Fruit fly (Drosophila melanogaster) whole organism, embryonic: Measurements from ENCODE around the gene CG13917.

ENCODE experiments used
- C15 ChIP-seq: fragments of 200-800 bp; sonication (Bioruptor generic); IDR thresholded peaks from 3 replicates; pipeline ENCODE4 v1.3.6; 2022; ENCODE audit warnings: missing biosample characterization, missing genetic modification characterization
- CG11398 ChIP-seq: fragments of 200-800 bp; sonication (Bioruptor generic); optimal IDR thresholded peaks from 2 replicates; lab custom pipeline; 2016; ENCODE audit warnings: missing biosample characterization, missing genetic modification characterization
- CG11456 ChIP-seq: fragments of 200-800 bp; sonication (Bioruptor generic); IDR thresholded peaks from 3 replicates; pipeline ENCODE4 v1.3.6; 2022; ENCODE audit warnings: missing biosample characterization, missing genetic modification characterization
- CG14710 ChIP-seq: fragments of 200-800 bp; sonication (Bioruptor generic); optimal IDR thresholded peaks from 3 replicates; lab custom pipeline; 2019; ENCODE audit warnings: missing biosample characterization, mild to moderate bottlenecking, missing genetic modification characterization, moderate library complexity
- CG15073 ChIP-seq: fragments of 200-800 bp; sonication (Bioruptor generic); optimal IDR thresholded peaks from 2 replicates; lab custom pipeline; 2016; ENCODE audit warnings: missing biosample characterization, missing genetic modification characterization
- CG18764 ChIP-seq: fragments of 200-800 bp; sonication (Bioruptor generic); optimal IDR thresholded peaks from 3 replicates; lab custom pipeline; 2016; ENCODE audit warnings: missing biosample characterization, missing genetic modification characterization
- CG2199 ChIP-seq: fragments of 200-800 bp; sonication (Bioruptor generic); IDR thresholded peaks from 3 replicates; pipeline ENCODE4 v1.3.6; 2022; ENCODE audit warnings: missing biosample characterization, missing genetic modification characterization
- CG2678 ChIP-seq: fragments of 200-800 bp; sonication (Bioruptor generic); optimal IDR thresholded peaks from 3 replicates; lab custom pipeline; 2019; ENCODE audit warnings: missing biosample characterization, mild to moderate bottlenecking, missing genetic modification characterization, moderate library complexity
- CG3281 ChIP-seq: fragments of 200-800 bp; sonication (Bioruptor generic); optimal IDR thresholded peaks from 3 replicates; lab custom pipeline; 2017; ENCODE audit warnings: missing biosample characterization, mild to moderate bottlenecking, missing genetic modification characterization
- CG3847 ChIP-seq: fragments of 200-800 bp; sonication (Bioruptor generic); IDR thresholded peaks from 2 replicates; pipeline ENCODE4 v1.3.6; 2022; ENCODE audit warnings: missing biosample characterization, missing genetic modification characterization
- CG4360 ChIP-seq: fragments of 200-800 bp; sonication (Bioruptor generic); IDR thresholded peaks from 2 replicates; pipeline ENCODE4 v1.3.6; 2022; ENCODE audit warnings: missing biosample characterization, missing genetic modification characterization
- CG4617 ChIP-seq: fragments of 200-800 bp; sonication (Bioruptor generic); optimal IDR thresholded peaks from 3 replicates; lab custom pipeline; 2016; ENCODE audit warnings: missing biosample characterization, missing genetic modification characterization, borderline replicate concordance
- CG6683 ChIP-seq: fragments of 200-800 bp; sonication (Bioruptor generic); optimal IDR thresholded peaks from 2 replicates; lab custom pipeline; 2017; ENCODE audit warnings: missing biosample characterization, mild to moderate bottlenecking, missing genetic modification characterization, missing genetic modification reagents
- CG8089 ChIP-seq: fragments of 200-800 bp; sonication (Bioruptor generic); optimal IDR thresholded peaks from 3 replicates; lab custom pipeline; 2016; ENCODE audit warnings: missing biosample characterization, missing genetic modification characterization
- CG8359 ChIP-seq: fragments of 200-800 bp; sonication (Bioruptor generic); optimal IDR thresholded peaks from 2 replicates; lab custom pipeline; 2017; ENCODE audit warnings: missing biosample characterization, mild to moderate bottlenecking, missing genetic modification characterization, borderline replicate concordance
- CG9727 ChIP-seq: fragments of 200-800 bp; sonication (Bioruptor generic); optimal IDR thresholded peaks from 3 replicates; lab custom pipeline; 2017; ENCODE audit warnings: missing biosample characterization, mild to moderate bottlenecking, missing genetic modification characterization
- CG9797 ChIP-seq: fragments of 200-800 bp; sonication (Bioruptor generic); optimal IDR thresholded peaks from 3 replicates; lab custom pipeline; 2018; ENCODE audit warnings: missing biosample characterization, mild to moderate bottlenecking, missing genetic modification characterization
- Dek ChIP-seq: fragments of 200-800 bp; sonication (Bioruptor generic); optimal IDR thresholded peaks from 3 replicates; lab custom pipeline; 2019; ENCODE audit warnings: missing biosample characterization, mild to moderate bottlenecking, missing genetic modification characterization, moderate library complexity
- Dp ChIP-seq: fragments of 200-800 bp; sonication (Bioruptor generic); optimal IDR thresholded peaks from 2 replicates; lab custom pipeline; 2018; ENCODE audit warnings: missing biosample characterization, mild to moderate bottlenecking, missing genetic modification characterization, moderate library complexity
- HLH3B ChIP-seq: fragments of 200-800 bp; sonication (Bioruptor generic); IDR thresholded peaks from 2 replicates; pipeline ENCODE4 v1.3.6; 2022; ENCODE audit warnings: missing biosample characterization, missing genetic modification characterization
- Hmx ChIP-seq: fragments of 200-800 bp; sonication (Bioruptor generic); optimal IDR thresholded peaks from 2 replicates; lab custom pipeline; 2016; ENCODE audit warnings: missing biosample characterization, missing genetic modification characterization
- Hr39 ChIP-seq: fragments of >200 bp; optimal IDR thresholded peaks from 2 replicates; lab custom pipeline; 2017
- NC2β ChIP-seq: fragments of 200-800 bp; sonication (Bioruptor generic); optimal IDR thresholded peaks from 2 replicates; lab custom pipeline; 2016; ENCODE audit warnings: missing biosample characterization, missing genetic modification characterization
- NK7.1 ChIP-seq: fragments of 200-800 bp; sonication (Bioruptor generic); optimal IDR thresholded peaks from 3 replicates; lab custom pipeline; 2016; ENCODE audit warnings: missing biosample characterization, missing genetic modification characterization
- Neu2 ChIP-seq: fragments of 200-800 bp; sonication (Bioruptor generic); optimal IDR thresholded peaks from 3 replicates; lab custom pipeline; 2016; ENCODE audit warnings: missing biosample characterization, missing genetic modification characterization, borderline replicate concordance
- Oaz ChIP-seq: fragments of 200-800 bp; sonication (Bioruptor generic); IDR thresholded peaks from 2 replicates; pipeline ENCODE4 v1.3.6; 2022; ENCODE audit warnings: missing biosample characterization, missing genetic modification characterization
- PHDP ChIP-seq: fragments of 200-800 bp; sonication (Bioruptor generic); optimal IDR thresholded peaks from 3 replicates; lab custom pipeline; 2018; ENCODE audit warnings: missing biosample characterization, mild to moderate bottlenecking, missing genetic modification characterization, moderate library complexity
- Side ChIP-seq: fragments of 200-800 bp; sonication (Bioruptor generic); optimal IDR thresholded peaks from 2 replicates; lab custom pipeline; 2016; ENCODE audit warnings: missing biosample characterization, missing genetic modification characterization
- Sry-β ChIP-seq: fragments of 200-800 bp; sonication (Bioruptor generic); optimal IDR thresholded peaks from 2 replicates; lab custom pipeline; 2018; ENCODE audit warnings: missing biosample characterization, mild to moderate bottlenecking, missing genetic modification characterization, moderate library complexity
- Sry-δ ChIP-seq: fragments of 200-800 bp; sonication (Bioruptor generic); optimal IDR thresholded peaks from 2 replicates; lab custom pipeline; 2016; ENCODE audit warnings: missing biosample characterization, missing genetic modification characterization
- Usf ChIP-seq: fragments of 200-800 bp; sonication (Bioruptor generic); optimal IDR thresholded peaks from 2 replicates; lab custom pipeline; 2017; ENCODE audit warnings: missing genotype, missing biosample characterization, missing genetic modification characterization
- Vsx1 ChIP-seq: fragments of 200-800 bp; sonication (Bioruptor generic); optimal IDR thresholded peaks from 2 replicates; lab custom pipeline; 2017; ENCODE audit warnings: missing biosample characterization, mild to moderate bottlenecking, missing genetic modification characterization, missing genetic modification reagents
- YL-1 ChIP-seq: fragments of 200-800 bp; sonication (Bioruptor generic); optimal IDR thresholded peaks from 3 replicates; lab custom pipeline; 2017; ENCODE audit warnings: missing biosample characterization, mild to moderate bottlenecking, missing genetic modification characterization
- amos ChIP-seq: fragments of 200-800 bp; sonication (Bioruptor generic); IDR thresholded peaks from 2 replicates; pipeline ENCODE4 v1.3.6; 2022; ENCODE audit warnings: missing biosample characterization, missing genetic modification characterization; ENCODE audit not compliant: partially characterized antibody
- cg ChIP-seq: fragments of 200-800 bp; sonication (Bioruptor generic); optimal IDR thresholded peaks from 3 replicates; lab custom pipeline; 2019; ENCODE audit warnings: missing biosample characterization, mild to moderate bottlenecking, missing genetic modification characterization, moderate library complexity
- exex ChIP-seq: fragments of 200-800 bp; sonication (Bioruptor generic); optimal IDR thresholded peaks from 4 replicates; lab custom pipeline; 2018; ENCODE audit warnings: missing biosample characterization, mild to moderate bottlenecking, missing genetic modification characterization, moderate library complexity
- gcm2 ChIP-seq: fragments of 200-800 bp; sonication (Bioruptor generic); optimal IDR thresholded peaks from 2 replicates; lab custom pipeline; 2016; ENCODE audit warnings: missing biosample characterization, missing genetic modification characterization
- gsb-n ChIP-seq: fragments of 200-800 bp; sonication (Bioruptor generic); optimal IDR thresholded peaks from 3 replicates; lab custom pipeline; 2018; ENCODE audit warnings: missing biosample characterization, mild to moderate bottlenecking, missing genetic modification characterization
- ind ChIP-seq: fragments of 200-800 bp; sonication (Bioruptor generic); optimal IDR thresholded peaks from 3 replicates; lab custom pipeline; 2016; ENCODE audit warnings: missing biosample characterization, missing genetic modification characterization
- inv ChIP-seq: fragments of 200-800 bp; sonication (Bioruptor generic); IDR thresholded peaks from 2 replicates; pipeline ENCODE4 v1.3.6; 2022; ENCODE audit warnings: missing biosample characterization, missing genetic modification characterization; ENCODE audit not compliant: partially characterized antibody
- odd ChIP-seq: fragments of 200-800 bp; sonication (Bioruptor generic); optimal IDR thresholded peaks from 2 replicates; lab custom pipeline; 2017; ENCODE audit warnings: missing biosample characterization, mild to moderate bottlenecking, missing genetic modification characterization
- pros ChIP-seq: fragments of 200-800 bp; sonication (Bioruptor generic); optimal IDR thresholded peaks from 3 replicates; lab custom pipeline; 2019; ENCODE audit warnings: missing biosample characterization, mild to moderate bottlenecking, missing genetic modification characterization, moderate library complexity
- ranshi ChIP-seq: fragments of 200-800 bp; sonication (Bioruptor generic); IDR thresholded peaks from 2 replicates; pipeline ENCODE4 v1.3.6; 2022; ENCODE audit warnings: missing biosample characterization, missing genetic modification characterization
- ro ChIP-seq: fragments of 200-800 bp; sonication (Bioruptor generic); IDR thresholded peaks from 2 replicates; pipeline ENCODE4 v1.3.6; 2022; ENCODE audit warnings: missing biosample characterization, missing genetic modification characterization
- sim ChIP-seq: fragments of 200-800 bp; sonication (Bioruptor generic); IDR thresholded peaks from 2 replicates; pipeline ENCODE4 v1.3.6; 2022; ENCODE audit warnings: missing biosample characterization, missing genetic modification characterization
- slbo ChIP-seq: fragments of 200-800 bp; sonication (Bioruptor generic); IDR thresholded peaks from 2 replicates; pipeline ENCODE4 v1.3.6; 2022; ENCODE audit warnings: missing biosample characterization, missing genetic modification characterization
- sug ChIP-seq: fragments of 200-800 bp; optimal IDR thresholded peaks from 2 replicates; lab custom pipeline; 2019; ENCODE audit warnings: missing biosample characterization, mild to moderate bottlenecking, missing genetic modification characterization, moderate library complexity
- tgo ChIP-seq: fragments of 200-800 bp; sonication (Bioruptor generic); IDR thresholded peaks from 3 replicates; pipeline ENCODE4 v1.3.6; 2022; ENCODE audit warnings: missing biosample characterization, missing genetic modification characterization
- vfl ChIP-seq: fragments of 200-800 bp; sonication (Bioruptor generic); optimal IDR thresholded peaks from 2 replicates; lab custom pipeline; 2016; ENCODE audit warnings: missing biosample characterization, missing genetic modification characterization
- zfh2 ChIP-seq: fragments of 200-800 bp; sonication (Bioruptor generic); optimal IDR thresholded peaks from 2 replicates; lab custom pipeline; 2016; ENCODE audit warnings: missing biosample characterization, missing genetic modification characterization

The CG13917 gene

dm6 chr3L:1602064-1602832, 25.7 kb downstream of the CG13917 start, which contains the start of gene CG12104 (continued):
- TF ChIP-seq CG15073 (GFP tag; lab: Kevin White, UChicago) (no peak), CG4360 (GFP tag; lab: Robert Waterston, UW) (no peak), sug (tag; lab: Kevin White, UChicago) (peak; percentile 91), CG18764 (GFP tag; lab: Kevin White, UChicago) (no peak), CG11456 (no peak), gcm2 (GFP tag; lab: Kevin White, UChicago) (no peak), amos (GFP tag; lab: Robert Waterston, UW) (peak; percentile 35; the same call in 1 of the 2 replicates), CG4617 (GFP tag; lab: Kevin White, UChicago) (peak; percentile 68), exex (tag; lab: Kevin White, UChicago) (peak; percentile 99), gsb-n (tag; lab: Kevin White, UChicago) (peak; percentile 44), Sry-δ (GFP tag; lab: Kevin White, UChicago) (no peak), Hmx (no peak), PHDP (tag; lab: Kevin White, UChicago) (peak; percentile 14), vfl (GFP tag; lab: Kevin White, UChicago) (no peak), odd (GFP tag; lab: Kevin White, UChicago) (no peak), Hr39 (lab: Kevin White, UChicago) (no peak), C15 (GFP tag; lab: Robert Waterston, UW) (no peak), CG9797 (GFP tag; lab: Kevin White, UChicago) (peak; percentile 74), CG14710 (peak; percentile 57), Neu2 (GFP tag; lab: Kevin White, UChicago) (no peak), CG2678 (tag; lab: Kevin White, UChicago) (no peak), Oaz (GFP tag; lab: Robert Waterston, UW) (no peak), slbo (GFP tag; lab: Robert Waterston, UW) (peak; percentile 38; the same call in 1 of the 2 replicates), NC2β (GFP tag; lab: Kevin White, UChicago) (no peak), CG11398 (GFP tag; lab: Kevin White, UChicago) (no peak), Usf (no peak), CG8089 (GFP tag; lab: Kevin White, UChicago) (no peak), ranshi (GFP tag; lab: Robert Waterston, UW) (no peak), CG8359 (GFP tag; lab: Kevin White, UChicago) (no peak), YL-1 (peak; percentile 41), Sry-β (GFP tag; lab: Kevin White, UChicago) (peak; percentile 30), ro (no peak), Vsx1 (no peak), Dp (GFP tag; lab: Kevin White, UChicago) (peak; percentile 20), CG3281 (no peak), CG9727 (peak; percentile 42), ind (GFP tag; lab: Kevin White, UChicago) (no peak), Dek (tag; lab: Kevin White, UChicago) (no peak), Side (GFP tag; lab: Kevin White, UChicago) (no peak), tgo (GFP tag; lab: Robert Waterston, UW) (no peak), HLH3B (GFP tag; lab: Robert Waterston, UW) (no peak), NK7.1 (GFP tag; lab: Kevin White, UChicago) (no peak), CG2199 (GFP tag; lab: Robert Waterston, UW) (peak; percentile 68; the same call in 1 of the 3 replicates), sim (GFP tag; lab: Robert Waterston, UW) (no peak), CG6683 (no peak), CG3847 (no peak), zfh2 (no peak), pros (no peak), inv (GFP tag; lab: Robert Waterston, UW) (no peak), cg (GFP tag; lab: Kevin White, UChicago) (peak; percentile 79)
